Worm (Caenorhabditis elegans) whole organism, late embryonic: ENCODE results near the gene tbc-1.

Source experiments
- ama-1 ChIP-seq: fragments of 150-350 bp; optimal IDR thresholded peaks from 2 replicates; lab custom pipeline; 2014
- ceh-48 ChIP-seq: sonication (generic microtip); optimal IDR thresholded peaks from 2 replicates; lab custom pipeline; 2016; ENCODE audit warnings: missing genetic modification characterization, inconsistent platforms, missing compliant biosample characterization
- odd-2 ChIP-seq: sonication (generic microtip); optimal IDR thresholded peaks from 2 replicates; lab custom pipeline; 2017; ENCODE audit warnings: antibody characterized with exemption, mild to moderate bottlenecking, missing genetic modification characterization, missing compliant biosample characterization
- tbx-2 ChIP-seq: sonication (generic microtip); optimal IDR thresholded peaks from 2 replicates; lab custom pipeline; 2016; ENCODE audit warnings: missing genetic modification characterization, missing compliant biosample characterization

DNA sequence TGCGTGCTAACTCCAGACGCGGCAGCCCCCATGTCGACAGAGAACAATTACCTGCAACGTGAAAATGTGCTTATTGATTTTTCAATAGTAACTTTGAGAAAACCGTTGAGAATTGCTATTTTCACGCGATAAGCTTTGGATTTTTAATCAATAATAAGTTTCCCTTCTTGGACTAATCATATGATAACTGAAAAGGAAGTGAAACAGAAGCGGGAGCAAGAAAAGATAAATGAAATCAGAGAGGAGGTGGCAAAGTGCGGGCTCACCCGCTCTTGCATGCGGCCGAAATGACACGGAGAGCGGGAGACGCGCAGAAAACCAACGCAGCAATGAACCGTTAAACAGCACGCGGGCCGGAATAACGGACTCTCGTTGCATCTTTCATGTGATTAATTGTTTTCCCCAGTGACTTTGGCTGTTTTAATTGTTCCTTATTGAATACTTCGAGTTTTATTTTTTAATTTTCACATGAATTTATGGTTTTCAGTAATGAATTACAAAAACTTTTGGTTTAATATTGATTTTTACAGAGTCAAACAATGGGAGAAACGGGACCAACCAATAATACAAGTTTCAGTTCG lies at the start of gene tbc-1, which contains the start of gene flwr-1:
- peak; percentile 19 for TF ChIP-seq ceh-48 (tag; lab: Kevin White, UChicago)
- peak; percentile 39 for TF ChIP-seq tbx-2 (tag; lab: Kevin White, UChicago)
- no peak for TF ChIP-seq odd-2
- no peak for TF ChIP-seq ama-1 (lab: Kevin White, UChicago)
